Worm (Caenorhabditis elegans) whole organism, young adult: ENCODE measurements around the gene C04G6.4.

Source experiments
- B0261.1 ChIP-seq: sonication (generic microtip); optimal IDR thresholded peaks from 2 replicates; lab custom pipeline; 2016; ENCODE audit warnings: mild to moderate bottlenecking, missing genetic modification characterization, moderate library complexity, missing compliant biosample characterization
- C17E4.6 ChIP-seq: fragments of 200-800 bp; sonication (Bioruptor generic); IDR thresholded peaks from 2 replicates; pipeline ENCODE4 v1.3.6; 2022; ENCODE audit warnings: missing genetic modification reagents, missing genetic modification characterization, missing compliant biosample characterization
- F10E7.11 ChIP-seq: sonication (generic microtip); optimal IDR thresholded peaks from 2 replicates; lab custom pipeline; 2017; ENCODE audit warnings: mild to moderate bottlenecking, missing genetic modification characterization, moderate library complexity, missing compliant biosample characterization
- F49E8.2 ChIP-seq: sonication (generic microtip); optimal IDR thresholded peaks from 3 replicates; lab custom pipeline; 2017; ENCODE audit warnings: missing genetic modification characterization, mild to moderate bottlenecking, missing compliant biosample characterization, antibody characterized with exemption, moderate library complexity; ENCODE audit not compliant: insufficient read depth
- F57A8.1 ChIP-seq: fragments of 200-800 bp; sonication (Bioruptor generic); optimal IDR thresholded peaks from 2 replicates; lab custom pipeline; 2018; ENCODE audit warnings: mild to moderate bottlenecking, missing genetic modification characterization, moderate library complexity, missing compliant biosample characterization
- K12H6.12 ChIP-seq: fragments of 200-800 bp; sonication (Bioruptor generic); optimal IDR thresholded peaks from 2 replicates; lab custom pipeline; 2018; ENCODE audit warnings: mild to moderate bottlenecking, missing genetic modification characterization, missing compliant biosample characterization
- Y56A3A.18 ChIP-seq: fragments of 200-800 bp; sonication (Bioruptor generic); IDR thresholded peaks from 2 replicates; pipeline ENCODE4 v1.3.6; 2022; ENCODE audit warnings: missing genetic modification reagents, missing genetic modification characterization, missing compliant biosample characterization
- Y79H2A.3 ChIP-seq: fragments of 200-800 bp; sonication (Bioruptor generic); conservative IDR thresholded peaks from 2 replicates; pipeline ENCODE4 v1.3.6; 2022; ENCODE audit warnings: missing genetic modification reagents, missing genetic modification characterization, missing compliant biosample characterization
- Y95B8A.8 ChIP-seq: fragments of 200-800 bp; sonication (Bioruptor generic); IDR thresholded peaks from 2 replicates; pipeline ENCODE4 v1.3.6; 2022; ENCODE audit warnings: missing genetic modification reagents, missing genetic modification characterization, missing compliant biosample characterization
- aptf-3 ChIP-seq: fragments of 200-800 bp; sonication (Bioruptor generic); IDR thresholded peaks from 2 replicates; pipeline ENCODE4 v1.3.6; 2022; ENCODE audit warnings: missing genetic modification characterization, missing compliant biosample characterization
- bed-1 ChIP-seq: fragments of 200-800 bp; sonication (Bioruptor generic); IDR thresholded peaks from 2 replicates; pipeline ENCODE4 v1.3.6; 2022; ENCODE audit warnings: missing genetic modification reagents, missing genetic modification characterization, missing compliant biosample characterization
- cebp-1 ChIP-seq, 2 experiments: fragments of 200-800 bp in 1 of 2; sonication (Bioruptor generic) in 1 of 2; sonication (generic microtip) in 1 of 2; IDR thresholded peaks in 1 of 2; optimal IDR thresholded peaks in 1 of 2; 2 replicates each; pipeline versions ENCODE4 v1.3.6 to Lab custom; 2017 to 2022; ENCODE audit warnings: missing compliant biosample characterization in 2 of 2, missing genetic modification characterization in 2 of 2, mild to moderate bottlenecking in 1 of 2, missing genetic modification reagents in 1 of 2, moderate library complexity in 1 of 2
- cebp-2 ChIP-seq: fragments of 200-800 bp; sonication (Bioruptor generic); IDR thresholded peaks from 2 replicates; pipeline ENCODE4 v1.3.6; 2022; ENCODE audit warnings: missing genetic modification characterization, missing compliant biosample characterization
- ceh-27 ChIP-seq: fragments of 200-800 bp; sonication (Bioruptor generic); optimal IDR thresholded peaks from 2 replicates; lab custom pipeline; 2018; ENCODE audit warnings: mild to moderate bottlenecking, missing genetic modification characterization, moderate library complexity, missing compliant biosample characterization
- die-1 ChIP-seq: sonication (generic microtip); optimal IDR thresholded peaks from 2 replicates; lab custom pipeline; 2016; ENCODE audit warnings: missing genotype, mild to moderate bottlenecking, missing genetic modification characterization, missing compliant biosample characterization
- dpff-1 ChIP-seq: sonication (generic microtip); optimal IDR thresholded peaks from 2 replicates; lab custom pipeline; 2017; ENCODE audit warnings: mild to moderate bottlenecking, missing genetic modification characterization, missing compliant biosample characterization
- dpl-1 ChIP-seq: fragments of 150-350 bp; optimal IDR thresholded peaks from 2 replicates; lab custom pipeline; 2014; ENCODE audit warnings: missing biosample characterization, missing genetic modification reagents, missing genetic modification characterization
- egl-18 ChIP-seq: fragments of 200-800 bp; sonication (Bioruptor generic); IDR thresholded peaks from 2 replicates; pipeline ENCODE4 v1.3.6; 2022; ENCODE audit warnings: missing genetic modification reagents, missing genetic modification characterization, missing compliant biosample characterization
- egrh-3 ChIP-seq: fragments of 200-800 bp; sonication (Bioruptor generic); IDR thresholded peaks from 2 replicates; pipeline ENCODE4 v1.3.6; 2022; ENCODE audit warnings: missing genetic modification reagents, missing genetic modification characterization, missing compliant biosample characterization
- ekl-4 ChIP-seq: fragments of 200-800 bp; sonication (Bioruptor generic); IDR thresholded peaks from 2 replicates; pipeline ENCODE4 v1.3.6; 2022; ENCODE audit warnings: missing genetic modification reagents, missing genetic modification characterization, missing compliant biosample characterization
- fkh-3 ChIP-seq: sonication (generic microtip); optimal IDR thresholded peaks from 2 replicates; lab custom pipeline; 2016; ENCODE audit warnings: mild to moderate bottlenecking, missing genetic modification characterization, missing compliant biosample characterization
- gei-17 ChIP-seq: fragments of 200-800 bp; sonication (Bioruptor generic); optimal IDR thresholded peaks from 2 replicates; lab custom pipeline; 2018; ENCODE audit warnings: mild to moderate bottlenecking, missing genetic modification characterization, missing compliant biosample characterization
- him-1 ChIP-seq: sonication (generic microtip); optimal IDR thresholded peaks from 2 replicates; lab custom pipeline; 2016; ENCODE audit warnings: missing genotype, missing genetic modification reagents, missing genetic modification characterization, missing compliant biosample characterization
- hlh-12 ChIP-seq: sonication (generic microtip); optimal IDR thresholded peaks from 2 replicates; lab custom pipeline; 2016; ENCODE audit warnings: missing genetic modification characterization, missing compliant biosample characterization
- hlh-26 ChIP-seq: fragments of 200-800 bp; sonication (Bioruptor generic); conservative IDR thresholded peaks from 2 replicates; pipeline ENCODE4 v1.3.6; 2022; ENCODE audit warnings: missing genetic modification reagents, missing genetic modification characterization, missing compliant biosample characterization
- hrde-1 ChIP-seq: sonication (generic microtip); optimal IDR thresholded peaks from 2 replicates; lab custom pipeline; 2016; ENCODE audit warnings: missing genetic modification characterization, mild to moderate bottlenecking, missing compliant biosample characterization, moderate library complexity, missing genotype, missing genetic modification reagents, borderline replicate concordance
- lag-1 ChIP-seq: fragments of 200-800 bp; sonication (Bioruptor generic); IDR thresholded peaks from 2 replicates; pipeline ENCODE4 v1.3.6; 2022; ENCODE audit warnings: missing genetic modification reagents, missing genetic modification characterization, missing compliant biosample characterization
- let-607 ChIP-seq, 2 experiments: fragments of 200-800 bp in 1 of 2; sonication (Bioruptor generic) in 1 of 2; sonication (generic microtip) in 1 of 2; optimal IDR thresholded peaks; 2 replicates each; lab custom pipeline; 2016 to 2018; ENCODE audit warnings: mild to moderate bottlenecking in 2 of 2, missing compliant biosample characterization in 2 of 2, missing genetic modification characterization in 2 of 2, moderate library complexity in 2 of 2, missing genotype in 1 of 2
- lin-26 ChIP-seq: fragments of 200-800 bp; sonication (Bioruptor generic); IDR thresholded peaks from 2 replicates; pipeline ENCODE4 v1.3.6; 2022; ENCODE audit warnings: missing genetic modification reagents, missing genetic modification characterization, missing compliant biosample characterization
- lir-1 ChIP-seq: fragments of 200-800 bp; sonication (Bioruptor generic); conservative IDR thresholded peaks from 2 replicates; pipeline ENCODE4 v1.3.6; 2022; ENCODE audit warnings: missing genetic modification reagents, missing genetic modification characterization, missing compliant biosample characterization
- madf-10 ChIP-seq: sonication (generic microtip); optimal IDR thresholded peaks from 2 replicates; lab custom pipeline; 2016; ENCODE audit warnings: mild to moderate bottlenecking, missing genetic modification characterization, missing compliant biosample characterization
- madf-6 ChIP-seq: fragments of 200-800 bp; sonication (Bioruptor generic); IDR thresholded peaks from 2 replicates; pipeline ENCODE4 v1.3.6; 2022; ENCODE audit warnings: missing genetic modification reagents, missing genetic modification characterization, missing compliant biosample characterization
- madf-8 ChIP-seq: fragments of 200-800 bp; sonication (Bioruptor generic); conservative IDR thresholded peaks from 2 replicates; pipeline ENCODE4 v1.3.6; 2022; ENCODE audit warnings: missing genetic modification reagents, missing genetic modification characterization, missing compliant biosample characterization
- mes-4 ChIP-seq: sonication (generic microtip); optimal IDR thresholded peaks from 2 replicates; lab custom pipeline; 2016; ENCODE audit warnings: missing genotype, missing genetic modification characterization, missing compliant biosample characterization
- nfya-2 ChIP-seq: fragments of 200-800 bp; sonication (Bioruptor generic); IDR thresholded peaks from 2 replicates; pipeline ENCODE4 v1.3.6; 2022; ENCODE audit warnings: missing genetic modification reagents, missing genetic modification characterization, missing compliant biosample characterization
- nhr-179 ChIP-seq: sonication (generic microtip); optimal IDR thresholded peaks from 2 replicates; lab custom pipeline; 2016; ENCODE audit warnings: mild to moderate bottlenecking, missing genetic modification characterization, missing compliant biosample characterization
- rec-8 ChIP-seq, 2 experiments: sonication (generic microtip); optimal IDR thresholded peaks; 2 replicates each; lab custom pipeline; 2016; ENCODE audit warnings: mild to moderate bottlenecking in 2 of 2, missing genetic modification characterization in 2 of 2, missing genetic modification reagents in 2 of 2, missing genotype in 2 of 2, missing biosample characterization in 1 of 2, missing compliant biosample characterization in 1 of 2, moderate library complexity in 1 of 2
- repo-1 ChIP-seq: sonication (generic microtip); optimal IDR thresholded peaks from 2 replicates; lab custom pipeline; 2017; ENCODE audit warnings: mild to moderate bottlenecking, missing genetic modification characterization, missing compliant biosample characterization
- rpc-1 ChIP-seq, 2 experiments: fragments of 150-350 bp in 1 of 2; sonication (generic microtip) in 1 of 2; optimal IDR thresholded peaks; 2 replicates each; lab custom pipeline; 2014 to 2018; ENCODE audit warnings: missing biosample characterization in 1 of 2, missing genetic modification characterization in 1 of 2, missing genetic modification reagents in 1 of 2, missing genotype in 1 of 2
- sdz-38 ChIP-seq: sonication (generic microtip); optimal IDR thresholded peaks from 2 replicates; lab custom pipeline; 2016; ENCODE audit warnings: missing genotype, missing genetic modification characterization, missing compliant biosample characterization
- snpc-1.3 ChIP-seq: sonication (generic microtip); optimal IDR thresholded peaks from 2 replicates; lab custom pipeline; 2017; ENCODE audit warnings: missing genetic modification characterization, mild to moderate bottlenecking, missing compliant biosample characterization, antibody characterized with exemption, moderate library complexity, missing genotype, missing genetic modification reagents; ENCODE audit not compliant: insufficient read depth
- tlf-1 ChIP-seq: fragments of 200-800 bp; sonication (Bioruptor generic); optimal IDR thresholded peaks from 2 replicates; lab custom pipeline; 2018; ENCODE audit warnings: mild to moderate bottlenecking, missing genetic modification characterization, missing compliant biosample characterization
- unc-62 ChIP-seq: fragments of 150-350 bp; optimal IDR thresholded peaks from 2 replicates; lab custom pipeline; 2014; ENCODE audit warnings: missing biosample characterization, missing genetic modification reagents, missing genetic modification characterization
- xnd-1 ChIP-seq: sonication (generic microtip); optimal IDR thresholded peaks from 2 replicates; lab custom pipeline; 2016; ENCODE audit warnings: missing genotype, missing genetic modification reagents, missing genetic modification characterization, missing compliant biosample characterization
- zfh-2 ChIP-seq: fragments of 200-800 bp; sonication (Bioruptor generic); conservative IDR thresholded peaks from 2 replicates; pipeline ENCODE4 v1.3.6; 2022; ENCODE audit warnings: missing genetic modification reagents, missing genetic modification characterization, missing compliant biosample characterization
- ztf-25 ChIP-seq: fragments of 200-800 bp; sonication (Bioruptor generic); IDR thresholded peaks from 2 replicates; pipeline ENCODE4 v1.3.6; 2022; ENCODE audit warnings: missing genetic modification reagents, missing genetic modification characterization, missing compliant biosample characterization
- ztf-26 ChIP-seq: sonication (generic microtip); optimal IDR thresholded peaks from 2 replicates; lab custom pipeline; 2017; ENCODE audit warnings: missing genetic modification characterization, missing compliant biosample characterization

The C04G6.4 gene

ce11 chrII:5057315-5057714 is 25.9 kb downstream of the C04G6.4 start (continued):
- TF ChIP-seq die-1 (tag; lab: Kevin White, UChicago): peak; percentile 15
- TF ChIP-seq sdz-38 (tag; lab: Kevin White, UChicago): no peak
- no peak for TF ChIP-seq egl-18 (GFP tag; lab: Robert Waterston, UW)
- TF ChIP-seq unc-62: no peak
- peak; percentile 20 for TF ChIP-seq hrde-1 (tag; lab: Kevin White, UChicago)
- TF ChIP-seq gei-17 (GFP tag; lab: Kevin White, UChicago): no peak
- TF ChIP-seq cebp-1 (GFP tag; IDR thresholded peaks at IDR 0.05; lab: Robert Waterston, UW): no peak
- TF ChIP-seq cebp-1 (tag; optimal IDR thresholded peaks at IDR 0.05; lab: Kevin White, UChicago): peak; percentile 53
- TF ChIP-seq lir-1 (GFP tag; lab: Robert Waterston, UW): no peak
- TF ChIP-seq fkh-3 (tag; lab: Kevin White, UChicago): no peak
- TF ChIP-seq let-607 (tag; optimal IDR thresholded peaks at IDR 0.05; lab: Kevin White, UChicago): peak in 1 of 2 experiments; percentile 38
- TF ChIP-seq ztf-25 (GFP tag; lab: Robert Waterston, UW): no peak
- TF ChIP-seq Y95B8A.8 (GFP tag; lab: Robert Waterston, UW): no peak
- no peak for TF ChIP-seq nfya-2
- TF ChIP-seq xnd-1: peak; percentile 2
- TF ChIP-seq ceh-27 (GFP tag; lab: Kevin White, UChicago): peak; percentile 30
- TF ChIP-seq F49E8.2 (tag; lab: Kevin White, UChicago): peak; percentile 75
- peak; percentile 58 for TF ChIP-seq rpc-1 (optimal IDR thresholded peaks at IDR 0.05; lab: Kevin White, UChicago)
- peak; percentile 66 for TF ChIP-seq rpc-1 (tag; optimal IDR thresholded peaks at IDR 0.05; lab: Kevin White, UChicago)
- TF ChIP-seq dpff-1 (tag; lab: Kevin White, UChicago): no peak
- peak; percentile 88 for TF ChIP-seq ekl-4
- no peak for TF ChIP-seq hlh-26 (GFP tag; lab: Robert Waterston, UW)
- no peak for TF ChIP-seq nhr-179 (tag; lab: Kevin White, UChicago)
- TF ChIP-seq aptf-3 (GFP tag; lab: Robert Waterston, UW): peak; percentile 86; the same call in 1 of the 2 replicates
- TF ChIP-seq madf-8 (GFP tag; lab: Robert Waterston, UW): peak; percentile 41
- peak; percentile 85 for TF ChIP-seq madf-6 (GFP tag; lab: Robert Waterston, UW)
- TF ChIP-seq bed-1 (GFP tag; lab: Robert Waterston, UW): 0 out of 2 replicates have a peak, but pooled peaks have one; percentile 63
- TF ChIP-seq F10E7.11 (tag; lab: Kevin White, UChicago): no peak
- TF ChIP-seq C17E4.6 (GFP tag; lab: Robert Waterston, UW): peak; percentile 52
- peak; percentile 92 for TF ChIP-seq B0261.1
- peak; percentile 15 for TF ChIP-seq mes-4
- TF ChIP-seq hlh-12 (tag; lab: Kevin White, UChicago): no peak
- no peak for TF ChIP-seq cebp-2 (GFP tag; lab: Robert Waterston, UW)
- TF ChIP-seq lin-26 (GFP tag; lab: Robert Waterston, UW): peak; percentile 61; the same call in 1 of the 2 replicates
- TF ChIP-seq zfh-2: no peak
- TF ChIP-seq madf-10 (tag; lab: Kevin White, UChicago): peak; percentile 40
- peak; percentile 34 to 66 for TF ChIP-seq rec-8 (tag; optimal IDR thresholded peaks at IDR 0.05; lab: Kevin White, UChicago)
- TF ChIP-seq Y56A3A.18: peak; percentile 89
- peak; percentile 18 for TF ChIP-seq snpc-1.3
- no peak for TF ChIP-seq lag-1 (GFP tag; lab: Robert Waterston, UW)
- no peak for TF ChIP-seq egrh-3 (GFP tag; lab: Robert Waterston, UW)
- TF ChIP-seq ztf-26 (tag; lab: Kevin White, UChicago): peak; percentile 63
- TF ChIP-seq him-1 (tag; lab: Kevin White, UChicago): peak; percentile 91
- TF ChIP-seq K12H6.12 (tag; lab: Kevin White, UChicago): peak; percentile 31
- TF ChIP-seq tlf-1: peak; percentile 43
- peak; percentile 88 for TF ChIP-seq repo-1 (tag; lab: Kevin White, UChicago)
- TF ChIP-seq Y79H2A.3: no peak
- TF ChIP-seq F57A8.1 (GFP tag; lab: Kevin White, UChicago): no peak
- TF ChIP-seq dpl-1: no peak
